Fruit fly (Drosophila melanogaster) whole organism: ENCODE results near the gene GlyRS.

Experiments
- Dll ChIP-seq: fragments of >200 bp; optimal IDR thresholded peaks from 2 replicates; lab custom pipeline; 2017
- EcR ChIP-seq, 2 experiments: fragments of >200 bp; optimal IDR thresholded peaks; 2 replicates each; lab custom pipeline; 2017; ENCODE audit warnings: missing biosample characterization in 2 of 2, missing genetic modification characterization in 2 of 2, missing genetic modification reagents in 2 of 2
- pan ChIP-seq: fragments of >200 bp; optimal IDR thresholded peaks from 2 replicates; lab custom pipeline; 2017
- psq ChIP-seq: fragments of >200 bp; optimal IDR thresholded peaks from 2 replicates; lab custom pipeline; 2017
- usp ChIP-seq: fragments of >200 bp; optimal IDR thresholded peaks from 2 replicates; lab custom pipeline; 2017; ENCODE audit warnings: missing biosample characterization, missing genetic modification characterization, mixed read lengths

DNA sequence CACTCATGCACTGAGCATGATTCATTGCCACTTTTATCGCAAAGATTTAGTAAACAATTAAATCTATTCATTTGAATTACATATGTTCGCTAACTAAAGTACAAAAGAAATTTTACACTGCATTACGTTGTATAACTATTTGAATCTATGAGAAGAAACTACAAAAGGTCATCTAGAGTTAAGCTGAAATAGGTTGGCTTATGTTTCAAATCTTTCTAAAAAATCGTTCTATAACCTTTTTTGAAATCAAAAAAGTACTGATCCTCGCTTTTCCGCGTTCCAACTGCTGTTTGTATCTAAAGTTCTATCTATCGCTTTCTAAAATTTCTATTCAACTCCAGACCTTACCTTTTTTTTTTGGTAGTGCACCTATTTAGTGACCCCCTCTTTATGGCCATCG lies 30.8 kb downstream of the GlyRS start:
- TF ChIP-seq Dll (lab: Kevin White, UChicago) (no peak), usp (GFP tag; lab: Kevin White, UChicago) (no peak), pan (lab: Kevin White, UChicago) (no peak), psq (lab: Kevin White, UChicago) (no peak), EcR (GFP tag; optimal IDR thresholded peaks at IDR 0.05; lab: Kevin White, UChicago) (no peak)
